Worm (Caenorhabditis elegans): ENCODE results near the gene lido-17.

- TF ChIP-seq ama-1 (optimal IDR thresholded peaks at IDR 0.05) (no peak), flt-1 (GFP tag; IDR thresholded peaks at IDR 0.05) (no peak), scrt-1 (GFP tag; IDR thresholded peaks at IDR 0.05) (no peak), ceh-36 (tag; optimal IDR thresholded peaks at IDR 0.05) (no peak), tbx-11 (GFP tag; IDR thresholded peaks at IDR 0.05) (no peak), sea-1 (GFP tag; conservative IDR thresholded peaks at IDR 0.05) (no peak), B0310.2 (tag; optimal IDR thresholded peaks at IDR 0.05) (no peak), tra-4 (tag; optimal IDR thresholded peaks at IDR 0.05) (no peak), hmbx-1 (tag; optimal IDR thresholded peaks at IDR 0.05) (no peak), F13C5.2 (tag; optimal IDR thresholded peaks at IDR 0.05) (no peak), ets-7 (tag; optimal IDR thresholded peaks at IDR 0.05) (no peak), aly-1 (tag; optimal IDR thresholded peaks at IDR 0.05) (no peak), tbx-37 (GFP tag; conservative IDR thresholded peaks at IDR 0.05) (no peak), pes-1 (GFP tag; IDR thresholded peaks at IDR 0.05) (no peak)
Measured at ce11 chrII:9392724-9393123, at the start of gene lido-17.
